Fruit fly (Drosophila melanogaster): ENCODE data around the gene mRpS25.

The mRpS25 gene

dm6 chrX:14599431-14599830 lies 16.6 kb upstream of the mRpS25 start:
- TF ChIP-seq pan (optimal IDR thresholded peaks at IDR 0.05) (no peak), Dll (optimal IDR thresholded peaks at IDR 0.05) (no peak), EcR (GFP tag; optimal IDR thresholded peaks at IDR 0.05) (no peak), psq (optimal IDR thresholded peaks at IDR 0.05) (no peak)

- TF ChIP-seq EcR (GFP tag; optimal IDR thresholded peaks at IDR 0.05) = no peak
- TF ChIP-seq usp (GFP tag; optimal IDR thresholded peaks at IDR 0.05) = no peak
- no peak for TF ChIP-seq pan (optimal IDR thresholded peaks at IDR 0.05)
- no peak for TF ChIP-seq psq (optimal IDR thresholded peaks at IDR 0.05)
- no peak for TF ChIP-seq Dll (optimal IDR thresholded peaks at IDR 0.05)
- no peak for TF ChIP-seq CG8478 (optimal IDR thresholded peaks at IDR 0.05)
Measured at dm6 chrX:14598706-14599105, 15.9 kb upstream of the mRpS25 start.

- no peak for TF ChIP-seq Dll (optimal IDR thresholded peaks at IDR 0.05)
- TF ChIP-seq EcR (GFP tag; optimal IDR thresholded peaks at IDR 0.05) = no peak
- no peak for TF ChIP-seq psq (optimal IDR thresholded peaks at IDR 0.05)
Measured at dm6 chrX:14593091-14593490, 10.3 kb upstream of the mRpS25 start.

- no peak for TF ChIP-seq Dll (optimal IDR thresholded peaks at IDR 0.05)
Measured at dm6 chrX:14591491-14591890, 8.7 kb upstream of the mRpS25 start.

DNA sequence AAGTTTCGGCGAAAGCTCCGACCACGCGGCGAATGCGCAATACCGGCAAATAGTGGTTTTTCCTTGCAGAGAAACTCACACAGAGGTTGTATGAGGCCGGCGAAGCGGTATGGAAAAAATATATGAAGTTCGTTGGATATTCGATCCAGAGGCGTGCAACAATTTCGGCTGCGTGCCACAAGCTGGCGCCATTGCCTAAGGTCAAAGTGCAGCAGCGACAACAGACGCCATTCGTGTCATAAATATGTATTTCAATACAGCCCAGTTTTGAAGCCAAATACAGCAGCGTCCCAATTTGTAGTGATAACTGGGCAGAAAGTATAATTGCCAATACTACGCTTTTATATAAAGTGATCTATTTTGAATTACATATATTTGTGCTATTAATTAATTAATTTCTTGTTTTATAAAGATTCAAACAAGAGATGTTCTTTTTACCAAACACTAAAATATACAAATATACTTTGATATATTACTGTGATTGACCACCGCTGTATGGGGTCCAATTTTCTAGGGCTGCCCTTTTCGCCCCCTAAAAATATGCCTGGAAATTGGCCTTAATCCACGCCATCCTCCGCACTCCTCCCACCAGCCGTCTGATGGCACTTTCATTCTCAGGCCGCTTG lies 6.3 kb upstream of the mRpS25 start:
- TF ChIP-seq usp (GFP tag; optimal IDR thresholded peaks at IDR 0.05) (no peak), EcR (GFP tag; optimal IDR thresholded peaks at IDR 0.05) (no peak), CG8478 (optimal IDR thresholded peaks at IDR 0.05) (no peak), psq (optimal IDR thresholded peaks at IDR 0.05) (no peak), pan (optimal IDR thresholded peaks at IDR 0.05) (no peak), Dll (optimal IDR thresholded peaks at IDR 0.05) (no peak)

DNA sequence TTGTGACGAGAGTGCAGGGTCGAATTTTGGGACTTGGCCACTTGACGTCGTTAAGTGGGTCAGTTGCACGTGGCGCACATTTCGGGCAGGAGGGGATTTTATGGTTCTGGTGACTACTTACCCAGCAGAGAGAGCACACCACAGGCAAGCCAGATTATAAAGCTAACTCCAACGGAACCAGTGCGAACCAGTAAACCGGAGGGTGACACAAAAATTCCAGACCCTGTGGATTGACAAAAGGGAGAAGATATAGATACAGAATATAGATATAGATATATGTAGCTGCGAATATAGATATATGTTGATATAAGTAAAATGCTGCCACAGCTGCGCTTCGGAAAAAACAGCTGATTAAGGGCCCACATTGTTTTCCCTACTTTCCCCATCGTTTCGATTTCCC lies 5.7 kb upstream of the mRpS25 start:
- TF ChIP-seq usp (GFP tag; optimal IDR thresholded peaks at IDR 0.05) (no peak), EcR (GFP tag; optimal IDR thresholded peaks at IDR 0.05) (no peak), pan (optimal IDR thresholded peaks at IDR 0.05) (no peak), CG8478 (optimal IDR thresholded peaks at IDR 0.05) (no peak), psq (optimal IDR thresholded peaks at IDR 0.05) (no peak), Dll (optimal IDR thresholded peaks at IDR 0.05) (no peak)

DNA sequence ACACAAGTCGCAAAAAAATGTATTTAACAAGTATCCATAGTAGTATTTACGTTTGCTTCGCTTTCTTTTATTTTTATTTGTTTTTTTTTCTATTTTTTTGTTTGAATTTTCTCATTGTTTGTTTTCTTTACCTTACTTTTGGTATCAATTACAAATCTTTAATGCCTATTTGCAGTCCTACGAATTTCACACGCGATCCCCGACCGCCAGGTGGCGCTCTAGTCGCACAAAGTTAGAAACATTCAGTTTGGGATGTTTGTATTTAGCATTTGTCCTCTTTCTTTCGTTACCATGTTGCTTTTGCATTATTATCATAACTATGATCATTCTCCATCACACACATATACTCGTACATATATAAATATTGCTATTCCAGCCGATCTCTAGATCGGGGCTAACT lies 2.5 kb upstream of the mRpS25 start:
- no peak for TF ChIP-seq CG8478 (optimal IDR thresholded peaks at IDR 0.05)
- TF ChIP-seq Dll (optimal IDR thresholded peaks at IDR 0.05) = no peak
- no peak for TF ChIP-seq pan (optimal IDR thresholded peaks at IDR 0.05)
- no peak for TF ChIP-seq psq (optimal IDR thresholded peaks at IDR 0.05)
- no peak for TF ChIP-seq usp (GFP tag; optimal IDR thresholded peaks at IDR 0.05)
- TF ChIP-seq EcR (GFP tag; optimal IDR thresholded peaks at IDR 0.05) = no peak

- TF ChIP-seq psq (optimal IDR thresholded peaks at IDR 0.05) (no peak), usp (GFP tag; optimal IDR thresholded peaks at IDR 0.05) (no peak), Dll (optimal IDR thresholded peaks at IDR 0.05) (no peak), EcR (GFP tag; optimal IDR thresholded peaks at IDR 0.05) (no peak), pan (optimal IDR thresholded peaks at IDR 0.05) (no peak)
Measured at dm6 chrX:14580359-14580961, 2.3 kb downstream of the mRpS25 start, which contains the start of gene CG14414. Gene CG14414, plus strand, starts transcription at chrX:14580600.

All from whole organism.